Fruit fly (Drosophila melanogaster): ENCODE results near the gene Hsp27.

Gene Hsp27

DNA sequence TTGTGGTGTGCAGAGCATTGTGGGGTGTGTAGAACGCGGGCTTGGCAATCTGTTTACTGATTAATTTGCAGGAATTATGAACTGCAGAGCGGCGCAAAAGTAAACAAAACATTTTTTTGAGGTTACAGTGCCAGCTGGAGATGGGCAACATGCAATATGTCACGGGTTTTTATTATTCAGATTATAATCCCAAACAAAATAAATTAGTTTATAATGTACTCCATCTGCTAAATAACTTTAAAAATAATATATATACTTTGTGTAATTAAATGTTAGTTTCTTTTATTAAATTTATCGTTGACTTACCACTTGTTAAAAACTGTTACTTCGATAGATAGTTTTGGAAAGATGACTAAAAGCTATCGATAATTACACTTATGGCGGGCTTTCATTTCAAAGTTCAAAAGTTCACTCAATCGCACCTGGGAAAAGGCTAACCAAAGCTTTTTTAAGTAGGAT is 12.9 kb upstream of the Hsp27 start, which contains the start of gene Fdx1 (continued):
- no peak for TF ChIP-seq Doc2 (GFP tag; IDR thresholded peaks at IDR 0.05)
- peak; percentile 47; the same call in 1 of the 2 replicates for TF ChIP-seq H2.0 (GFP tag; IDR thresholded peaks at IDR 0.05)
- TF ChIP-seq Nf-YC (tag; optimal IDR thresholded peaks at IDR 0.05) = peak; percentile 52
- TF ChIP-seq CG3065 (GFP tag; optimal IDR thresholded peaks at IDR 0.05) = no peak
- TF ChIP-seq NC2β (GFP tag; optimal IDR thresholded peaks at IDR 0.05) = no peak
- TF ChIP-seq aop (GFP tag; IDR thresholded peaks at IDR 0.05) = no peak
- TF ChIP-seq crol (GFP tag; IDR thresholded peaks at IDR 0.05) = no peak
- TF ChIP-seq CG1792 (GFP tag; optimal IDR thresholded peaks at IDR 0.05) = no peak
- TF ChIP-seq CG17912 (GFP tag; optimal IDR thresholded peaks at IDR 0.05) = no peak
- peak; percentile 12; the same call in 1 of the 2 replicates for TF ChIP-seq al (GFP tag; IDR thresholded peaks at IDR 0.05)
- no peak for TF ChIP-seq CG30431 (GFP tag; optimal IDR thresholded peaks at IDR 0.05)
- TF ChIP-seq CG16815 (GFP tag; optimal IDR thresholded peaks at IDR 0.05) = no peak
- TF ChIP-seq CG18262 (tag; optimal IDR thresholded peaks at IDR 0.05) = peak; percentile 43
- TF ChIP-seq Mes4 (GFP tag; optimal IDR thresholded peaks at IDR 0.05) = no peak
- TF ChIP-seq caup (GFP tag; optimal IDR thresholded peaks at IDR 0.05; ENCODE audit: severe bottlenecking) = peak; percentile 5
- no peak for TF ChIP-seq Hr39 (optimal IDR thresholded peaks at IDR 0.05)
- TF ChIP-seq CG11723 (GFP tag; optimal IDR thresholded peaks at IDR 0.05) = no peak
- no peak for TF ChIP-seq CG10462 (GFP tag; optimal IDR thresholded peaks at IDR 0.05)
- TF ChIP-seq pita (GFP tag; optimal IDR thresholded peaks at IDR 0.05) = no peak
- TF ChIP-seq CG32532 (GFP tag; IDR thresholded peaks at IDR 0.05) = peak; percentile 15; the same call in 1 of the 2 replicates
- TF ChIP-seq CG9437 (GFP tag; optimal IDR thresholded peaks at IDR 0.05) = peak; percentile 10
- no peak for TF ChIP-seq CG17802 (tag; optimal IDR thresholded peaks at IDR 0.05)
- no peak for TF ChIP-seq Neu2 (GFP tag; optimal IDR thresholded peaks at IDR 0.05; ENCODE audit: borderline replicate concordance)
- no peak for TF ChIP-seq CG10321 (GFP tag; IDR thresholded peaks at IDR 0.05)
- no peak for TF ChIP-seq tna (GFP tag; IDR thresholded peaks at IDR 0.05; ENCODE audit: partially characterized antibody)
- no peak for TF ChIP-seq pho (GFP tag; optimal IDR thresholded peaks at IDR 0.05)
- TF ChIP-seq CG15601 (tag; optimal IDR thresholded peaks at IDR 0.05) = peak; percentile 54
- TF ChIP-seq CG9817 (tag; optimal IDR thresholded peaks at IDR 0.05) = peak; percentile 25
- no peak for TF ChIP-seq ato (GFP tag; IDR thresholded peaks at IDR 0.05; ENCODE audit: partially characterized antibody)
- TF ChIP-seq Chrac-16 (GFP tag; optimal IDR thresholded peaks at IDR 0.05) = peak; percentile 23
- no peak for TF ChIP-seq Usf (GFP tag; optimal IDR thresholded peaks at IDR 0.05)
- TF ChIP-seq CG13624 (GFP tag; optimal IDR thresholded peaks at IDR 0.05) = peak; percentile 8
- TF ChIP-seq CG18619 (GFP tag; optimal IDR thresholded peaks at IDR 0.05) = no peak
- peak; percentile 4 for TF ChIP-seq cwo (GFP tag; optimal IDR thresholded peaks at IDR 0.05)
- TF ChIP-seq CG8924 (tag; optimal IDR thresholded peaks at IDR 0.05) = no peak
- TF ChIP-seq D19A (tag; optimal IDR thresholded peaks at IDR 0.05) = no peak
- peak; percentile 48 for TF ChIP-seq CG13296 (GFP tag; optimal IDR thresholded peaks at IDR 0.05)
- TF ChIP-seq CG16863 (GFP tag; optimal IDR thresholded peaks at IDR 0.05) = no peak
- no peak for TF ChIP-seq B-H1 (GFP tag; IDR thresholded peaks at IDR 0.05)
- 0 out of 3 replicates have a peak, but pooled peaks have one; percentile 41 for TF ChIP-seq H15 (GFP tag; IDR thresholded peaks at IDR 0.05)
- no peak for TF ChIP-seq Sin3A (optimal IDR thresholded peaks at IDR 0.05)
- no peak for TF ChIP-seq NK7.1 (GFP tag; optimal IDR thresholded peaks at IDR 0.05)
- TF ChIP-seq CG2712 (tag; optimal IDR thresholded peaks at IDR 0.05) = peak; percentile 45
- TF ChIP-seq CG4360 (GFP tag; IDR thresholded peaks at IDR 0.05) = no peak
- TF ChIP-seq ATbp (GFP tag; optimal IDR thresholded peaks at IDR 0.05) = no peak
- no peak for TF ChIP-seq Bteb2 (GFP tag; optimal IDR thresholded peaks at IDR 0.05)
- no peak for TF ChIP-seq CG12769 (tag; optimal IDR thresholded peaks at IDR 0.05)
- TF ChIP-seq fd96Cb (tag; optimal IDR thresholded peaks at IDR 0.05) = no peak
- TF ChIP-seq CG11085 (GFP tag; IDR thresholded peaks at IDR 0.05) = no peak
- TF ChIP-seq esg (GFP tag; conservative IDR thresholded peaks at IDR 0.05) = peak; percentile 21; the same call in 1 of the 2 replicates
- TF ChIP-seq Dad (GFP tag; optimal IDR thresholded peaks at IDR 0.05) = no peak
- peak in 1 of 2 experiments; percentile 59 for TF ChIP-seq dpn (GFP tag; optimal IDR thresholded peaks at IDR 0.05)
